Fruit fly (Drosophila melanogaster) whole organism, adult: ENCODE measurements around the gene SsRbeta.

ENCODE experiments used
- CG11617 ChIP-seq: fragments of 200-800 bp; sonication (Bioruptor generic); optimal IDR thresholded peaks from 2 replicates; lab custom pipeline; 2017; ENCODE audit warnings: mild to moderate bottlenecking, missing biosample characterization, missing genetic modification reagents, missing genetic modification characterization
- CG12768 ChIP-seq: fragments of 200-800 bp; sonication (Bioruptor generic); optimal IDR thresholded peaks from 2 replicates; lab custom pipeline; 2017; ENCODE audit warnings: missing biosample characterization, missing genetic modification characterization, mild to moderate bottlenecking, moderate library complexity, missing genetic modification reagents
- CG14711 ChIP-seq: fragments of 200-800 bp; sonication (Bioruptor generic); optimal IDR thresholded peaks from 2 replicates; lab custom pipeline; 2018; ENCODE audit warnings: missing biosample characterization, mild to moderate bottlenecking, missing genetic modification characterization, moderate library complexity
- CG1620 ChIP-seq: fragments of 200-800 bp; sonication (Bioruptor generic); optimal IDR thresholded peaks from 2 replicates; lab custom pipeline; 2016; ENCODE audit warnings: missing biosample characterization, missing genetic modification characterization
- CG33017 ChIP-seq: fragments of 200-800 bp; sonication (Bioruptor generic); optimal IDR thresholded peaks from 2 replicates; lab custom pipeline; 2018; ENCODE audit warnings: missing biosample characterization, mild to moderate bottlenecking, missing genetic modification characterization, moderate library complexity
- CG5204 ChIP-seq: fragments of 200-800 bp; sonication (Bioruptor generic); optimal IDR thresholded peaks from 2 replicates; lab custom pipeline; 2016; ENCODE audit warnings: missing biosample characterization, missing genetic modification characterization
- CG7045 ChIP-seq: fragments of 200-800 bp; sonication (Bioruptor generic); optimal IDR thresholded peaks from 2 replicates; lab custom pipeline; 2017; ENCODE audit warnings: missing biosample characterization, mild to moderate bottlenecking, missing genetic modification characterization
- CG7101 ChIP-seq: fragments of 200-800 bp; sonication (Bioruptor generic); optimal IDR thresholded peaks from 2 replicates; lab custom pipeline; 2018; ENCODE audit warnings: missing biosample characterization, mild to moderate bottlenecking, missing genetic modification characterization, moderate library complexity
- Clk ChIP-seq: fragments of 200-800 bp; sonication (Bioruptor generic); optimal IDR thresholded peaks from 2 replicates; lab custom pipeline; 2017; ENCODE audit warnings: missing biosample characterization, missing genetic modification characterization
- Crg-1 ChIP-seq: fragments of 200-800 bp; sonication (Bioruptor generic); optimal IDR thresholded peaks from 2 replicates; lab custom pipeline; 2016; ENCODE audit warnings: missing biosample characterization, missing genetic modification characterization
- Hr96 ChIP-seq: fragments of 200-800 bp; sonication (Bioruptor generic); optimal IDR thresholded peaks from 2 replicates; lab custom pipeline; 2016; ENCODE audit warnings: missing biosample characterization, missing genetic modification characterization
- Mnt ChIP-seq: fragments of 200-800 bp; sonication (Bioruptor generic); optimal IDR thresholded peaks from 2 replicates; lab custom pipeline; 2016; ENCODE audit warnings: missing biosample characterization, mild to moderate bottlenecking, missing genetic modification characterization
- bab1 ChIP-seq: fragments of 200-800 bp; sonication (Bioruptor generic); optimal IDR thresholded peaks from 3 replicates; lab custom pipeline; 2019; ENCODE audit warnings: missing biosample characterization, mild to moderate bottlenecking, missing genetic modification characterization, moderate library complexity
- cic ChIP-seq: fragments of 200-800 bp; sonication (Bioruptor generic); optimal IDR thresholded peaks from 2 replicates; lab custom pipeline; 2017; ENCODE audit warnings: missing biosample characterization, mild to moderate bottlenecking, missing genetic modification characterization, moderate library complexity
- cnc ChIP-seq, 2 experiments: fragments of >200 bp; optimal IDR thresholded peaks; 2 replicates each; lab custom pipeline; 2017
- kay ChIP-seq: fragments of 200-800 bp; sonication (Bioruptor generic); peaks from one replicate; lab custom pipeline; 2016; ENCODE audit warnings: missing biosample characterization, missing genetic modification characterization, borderline replicate concordance
- ovo ChIP-seq: fragments of 200-800 bp; sonication (Bioruptor generic); optimal IDR thresholded peaks from 2 replicates; lab custom pipeline; 2016; ENCODE audit warnings: missing biosample characterization, missing genetic modification characterization
- pad ChIP-seq: fragments of 200-800 bp; sonication (Bioruptor generic); optimal IDR thresholded peaks from 3 replicates; lab custom pipeline; 2017; ENCODE audit warnings: missing biosample characterization, missing genetic modification characterization, mild to moderate bottlenecking, moderate library complexity, missing genetic modification reagents
- tj ChIP-seq: fragments of 200-800 bp; sonication (Bioruptor generic); optimal IDR thresholded peaks from 3 replicates; lab custom pipeline; 2017; ENCODE audit warnings: missing biosample characterization, mild to moderate bottlenecking, missing genetic modification characterization, moderate library complexity
- toe ChIP-seq: fragments of 200-800 bp; sonication (Bioruptor generic); optimal IDR thresholded peaks from 2 replicates; lab custom pipeline; 2016; ENCODE audit warnings: missing biosample characterization, missing genetic modification characterization

The SsRbeta gene

dm6 chr3L:16171280-16171679 is 41.9 kb downstream of the SsRbeta start, which contains the start of gene CG33795:
TSS of gene CG33795 (minus strand) at chr3L:16171380.
- TF ChIP-seq bab1 (GFP tag; lab: Kevin White, UChicago), result no peak
- TF ChIP-seq CG1620, result no peak
- no peak for TF ChIP-seq CG33017 (tag; lab: Kevin White, UChicago)
- no peak for TF ChIP-seq CG12768
- TF ChIP-seq CG14711 (tag; lab: Kevin White, UChicago), result no peak
- no peak for TF ChIP-seq CG7101 (tag; lab: Kevin White, UChicago)
- TF ChIP-seq pad (GFP tag; lab: Kevin White, UChicago), result no peak
- TF ChIP-seq Clk (GFP tag; lab: Kevin White, UChicago), result no peak
- TF ChIP-seq ovo, result no peak
- no peak for TF ChIP-seq tj
- TF ChIP-seq Hr96 (GFP tag; lab: Kevin White, UChicago), result no peak

- TF ChIP-seq toe (GFP tag; lab: Kevin White, UChicago) (no peak), ovo (no peak)
Measured at dm6 chr3L:16172381-16172780, 43.0 kb downstream of the SsRbeta start.

- TF ChIP-seq Hr96 (GFP tag; lab: Kevin White, UChicago), result no peak
- TF ChIP-seq kay (GFP tag; lab: Kevin White, UChicago), result no peak
- no peak for TF ChIP-seq CG1620
- TF ChIP-seq tj, result no peak
- no peak for TF ChIP-seq toe (GFP tag; lab: Kevin White, UChicago)
- no peak for TF ChIP-seq CG12768
- no peak for TF ChIP-seq cic
- TF ChIP-seq cnc (optimal IDR thresholded peaks at IDR 0.05; lab: Kevin White, UChicago), result no peak
- no peak for TF ChIP-seq CG14711 (tag; lab: Kevin White, UChicago)
- no peak for TF ChIP-seq Clk (GFP tag; lab: Kevin White, UChicago)
Measured at dm6 chr3L:16172809-16173276, 43.4 kb downstream of the SsRbeta start.

- no peak for TF ChIP-seq CG1620
Measured at dm6 chr3L:16173818-16174601, 44.6 kb downstream of the SsRbeta start.

- TF ChIP-seq CG7101 (tag; lab: Kevin White, UChicago) (no peak), CG11617 (GFP tag; lab: Kevin White, UChicago) (no peak), bab1 (GFP tag; lab: Kevin White, UChicago) (no peak), CG1620 (no peak), CG12768 (no peak), Hr96 (GFP tag; lab: Kevin White, UChicago) (no peak), kay (GFP tag; lab: Kevin White, UChicago) (no peak), ovo (no peak), cic (no peak), tj (no peak), CG33017 (tag; lab: Kevin White, UChicago) (no peak), Mnt (no peak), CG5204 (no peak), toe (GFP tag; lab: Kevin White, UChicago) (no peak), pad (GFP tag; lab: Kevin White, UChicago) (no peak), CG7045 (GFP tag; lab: Kevin White, UChicago) (no peak), Crg-1 (no peak), CG14711 (tag; lab: Kevin White, UChicago) (no peak), cnc (optimal IDR thresholded peaks at IDR 0.05; lab: Kevin White, UChicago) (no peak)
Measured at dm6 chr3L:16174778-16175177, 45.4 kb downstream of the SsRbeta start.

dm6 chr3L:16175628-16176263 is 46.3 kb downstream of the SsRbeta start:
- TF ChIP-seq CG7101 (tag; lab: Kevin White, UChicago), result no peak
- TF ChIP-seq Crg-1, result no peak
- TF ChIP-seq Mnt, result no peak
- TF ChIP-seq kay (GFP tag; lab: Kevin White, UChicago), result no peak
- TF ChIP-seq Clk (GFP tag; lab: Kevin White, UChicago), result no peak
- TF ChIP-seq ovo, result no peak
- no peak for TF ChIP-seq CG7045 (GFP tag; lab: Kevin White, UChicago)
- TF ChIP-seq CG12768, result no peak
- TF ChIP-seq bab1 (GFP tag; lab: Kevin White, UChicago), result no peak
- TF ChIP-seq CG14711 (tag; lab: Kevin White, UChicago), result no peak
- TF ChIP-seq cic, result no peak
- TF ChIP-seq cnc (optimal IDR thresholded peaks at IDR 0.05; lab: Kevin White, UChicago), result no peak
- no peak for TF ChIP-seq Hr96 (GFP tag; lab: Kevin White, UChicago)
- TF ChIP-seq pad (GFP tag; lab: Kevin White, UChicago), result no peak
- no peak for TF ChIP-seq toe (GFP tag; lab: Kevin White, UChicago)
- no peak for TF ChIP-seq CG1620
- TF ChIP-seq CG11617 (GFP tag; lab: Kevin White, UChicago), result no peak

- no peak for TF ChIP-seq Hr96 (GFP tag; lab: Kevin White, UChicago)
- TF ChIP-seq CG14711 (tag; lab: Kevin White, UChicago), result no peak
- TF ChIP-seq CG11617 (GFP tag; lab: Kevin White, UChicago), result no peak
- no peak for TF ChIP-seq Mnt
- no peak for TF ChIP-seq CG33017 (tag; lab: Kevin White, UChicago)
- TF ChIP-seq ovo, result no peak
Measured at dm6 chr3L:16176492-16176891, 47.1 kb downstream of the SsRbeta start.
